Worm (Caenorhabditis elegans) whole organism, L4 larva: Measurements from ENCODE around the gene srlf-31.
A peak's percentile ranks its signal among the peaks of the same experiment; 100 is the strongest.

Experiments
- F37D6.2 ChIP-seq: sonication (generic microtip); optimal IDR thresholded peaks from 2 replicates; lab custom pipeline; 2016; ENCODE audit warnings: mild to moderate bottlenecking, missing genetic modification characterization, missing compliant biosample characterization
- T20F7.1 ChIP-seq: fragments of 200-800 bp; sonication (Bioruptor generic); optimal IDR thresholded peaks from 2 replicates; lab custom pipeline; 2018; ENCODE audit warnings: mild to moderate bottlenecking, missing genetic modification characterization, missing compliant biosample characterization
- aha-1 ChIP-seq: fragments of 150-350 bp; peaks from one replicate; lab custom pipeline; 2014; ENCODE audit warnings: missing biosample characterization, missing genetic modification characterization
- aly-2 ChIP-seq: sonication (generic microtip); optimal IDR thresholded peaks from 2 replicates; lab custom pipeline; 2018; ENCODE audit warnings: missing biosample characterization, missing genetic modification characterization
- ama-1 ChIP-seq: fragments of 150-350 bp; optimal IDR thresholded peaks from 2 replicates; lab custom pipeline; 2014; ENCODE audit warnings: inconsistent platforms, mixed read lengths
- ceh-20 ChIP-seq: fragments of 200-800 bp; sonication (Bioruptor generic); IDR thresholded peaks from 2 replicates; pipeline ENCODE4 v1.3.6; 2022; ENCODE audit warnings: missing genetic modification reagents, missing genetic modification characterization, missing compliant biosample characterization
- ceh-82 ChIP-seq: sonication (generic microtip); optimal IDR thresholded peaks from 2 replicates; lab custom pipeline; 2017; ENCODE audit warnings: missing biosample characterization, missing genetic modification characterization
- ces-1 ChIP-seq: fragments of 150-350 bp; sonication (generic microtip); optimal IDR thresholded peaks from 4 replicates; lab custom pipeline; 2014; ENCODE audit warnings: missing biosample characterization, missing genetic modification reagents, missing genetic modification characterization
- daf-12 ChIP-seq: fragments of 150-350 bp; optimal IDR thresholded peaks from 2 replicates; lab custom pipeline; 2014; ENCODE audit warnings: missing biosample characterization, missing genetic modification reagents, missing genetic modification characterization
- daf-16 ChIP-seq, 3 experiments: sonication (generic microtip); optimal IDR thresholded peaks; 2 replicates each; lab custom pipeline; 2016 to 2017; ENCODE audit warnings: missing genetic modification characterization in 3 of 3, missing genetic modification reagents in 3 of 3, mild to moderate bottlenecking in 2 of 3, missing compliant biosample characterization in 2 of 3, missing biosample characterization in 1 of 3, moderate library complexity in 1 of 3
- daf-8 ChIP-seq: fragments of 200-800 bp; sonication (Bioruptor generic); IDR thresholded peaks from 2 replicates; pipeline ENCODE4 v1.3.6; 2022; ENCODE audit warnings: missing genetic modification characterization, missing compliant biosample characterization
- dmd-6 ChIP-seq: fragments of 200-800 bp; sonication (Bioruptor generic); IDR thresholded peaks from 2 replicates; pipeline ENCODE4 v1.3.6; 2022; ENCODE audit warnings: missing genetic modification reagents, missing genetic modification characterization, missing compliant biosample characterization
- dpl-1 ChIP-seq: fragments of 150-350 bp; optimal IDR thresholded peaks from 2 replicates; lab custom pipeline; 2014; ENCODE audit warnings: missing biosample characterization, missing genetic modification reagents, missing genetic modification characterization
- duxl-1 ChIP-seq: sonication (generic microtip); optimal IDR thresholded peaks from 2 replicates; lab custom pipeline; 2016; ENCODE audit warnings: mild to moderate bottlenecking, missing genetic modification characterization, moderate library complexity, missing compliant biosample characterization; ENCODE audit not compliant: poor library complexity
- dve-1 ChIP-seq: sonication (generic microtip); optimal IDR thresholded peaks from 2 replicates; lab custom pipeline; 2017; ENCODE audit warnings: antibody characterized with exemption, mild to moderate bottlenecking, missing genetic modification characterization, missing compliant biosample characterization; ENCODE audit not compliant: insufficient read depth
- egl-27 ChIP-seq: sonication (generic microtip); optimal IDR thresholded peaks from 3 replicates; lab custom pipeline; 2017; ENCODE audit warnings: missing biosample characterization, missing genetic modification reagents, missing genetic modification characterization
- fos-1 ChIP-seq: fragments of 150-350 bp; optimal IDR thresholded peaks from 2 replicates; lab custom pipeline; 2014; ENCODE audit warnings: missing biosample characterization, missing genetic modification characterization
- gei-8 ChIP-seq: fragments of 200-800 bp; sonication (Bioruptor generic); optimal IDR thresholded peaks from 2 replicates; lab custom pipeline; 2018; ENCODE audit warnings: mild to moderate bottlenecking, missing genetic modification characterization, missing compliant biosample characterization
- hlh-11 ChIP-seq: fragments of 200-800 bp; sonication (Bioruptor generic); optimal IDR thresholded peaks from 2 replicates; lab custom pipeline; 2018; ENCODE audit warnings: mild to moderate bottlenecking, missing genetic modification characterization, missing compliant biosample characterization
- lin-1 ChIP-seq: fragments of 200-800 bp; sonication (Bioruptor generic); IDR thresholded peaks from 2 replicates; pipeline ENCODE4 v1.3.6; 2022; ENCODE audit warnings: missing genetic modification reagents, missing genetic modification characterization, missing compliant biosample characterization
- lin-15B ChIP-seq: fragments of 150-350 bp; sonication (generic microtip); optimal IDR thresholded peaks from 3 replicates; lab custom pipeline; 2014; ENCODE audit warnings: missing biosample characterization, missing genetic modification characterization
- lin-29 ChIP-seq: fragments of 200-800 bp; sonication (Bioruptor generic); IDR thresholded peaks from 2 replicates; pipeline ENCODE4 v1.3.6; 2022; ENCODE audit warnings: missing genetic modification reagents, missing genetic modification characterization, missing compliant biosample characterization
- lin-38 ChIP-seq: fragments of 200-800 bp; sonication (Bioruptor generic); IDR thresholded peaks from 2 replicates; pipeline ENCODE4 v1.3.6; 2022; ENCODE audit warnings: missing genetic modification reagents, missing genetic modification characterization, missing compliant biosample characterization
- lin-39 ChIP-seq: fragments of 150-350 bp; optimal IDR thresholded peaks from 2 replicates; lab custom pipeline; 2014; ENCODE audit warnings: missing biosample characterization, missing genetic modification reagents, missing genetic modification characterization
- madf-9 ChIP-seq: fragments of 200-800 bp; sonication (Bioruptor generic); conservative IDR thresholded peaks from 2 replicates; pipeline ENCODE4 v1.3.6; 2022; ENCODE audit warnings: missing genetic modification reagents, missing genetic modification characterization, missing compliant biosample characterization
- mdl-1 ChIP-seq, 2 experiments: fragments of 150-350 bp in 1 of 2; sonication (generic microtip) in 1 of 2; optimal IDR thresholded peaks; 2 replicates each; lab custom pipeline; 2014 to 2017; ENCODE audit warnings: missing biosample characterization in 2 of 2, missing genetic modification characterization in 2 of 2
- mep-1 ChIP-seq: fragments of 150-350 bp; sonication (generic microtip); optimal IDR thresholded peaks from 3 replicates; lab custom pipeline; 2014; ENCODE audit warnings: missing biosample characterization, missing genetic modification characterization
- nhr-102 ChIP-seq: sonication (generic microtip); optimal IDR thresholded peaks from 2 replicates; lab custom pipeline; 2016; ENCODE audit warnings: mild to moderate bottlenecking, missing genetic modification characterization, moderate library complexity, missing compliant biosample characterization
- nhr-11 ChIP-seq: fragments of 150-350 bp; optimal IDR thresholded peaks from 2 replicates; lab custom pipeline; 2014; ENCODE audit warnings: missing biosample characterization, missing genetic modification characterization
- nhr-111 ChIP-seq: fragments of 200-800 bp; sonication (Bioruptor generic); optimal IDR thresholded peaks from 2 replicates; lab custom pipeline; 2018; ENCODE audit warnings: mild to moderate bottlenecking, missing genetic modification characterization, missing compliant biosample characterization
- nhr-237 ChIP-seq: sonication (generic microtip); optimal IDR thresholded peaks from 2 replicates; lab custom pipeline; 2017; ENCODE audit warnings: missing biosample characterization, missing genetic modification characterization
- nhr-28 ChIP-seq: fragments of 150-350 bp; optimal IDR thresholded peaks from 2 replicates; lab custom pipeline; 2014; ENCODE audit warnings: missing biosample characterization, missing genetic modification characterization
- nhr-41 ChIP-seq: fragments of 200-800 bp; sonication (Bioruptor generic); IDR thresholded peaks from 2 replicates; pipeline ENCODE4 v1.3.6; 2022; ENCODE audit warnings: missing genetic modification reagents, missing genetic modification characterization, missing compliant biosample characterization
- pha-4 ChIP-seq, 2 experiments: fragments of 150-350 bp in 1 of 2; fragments of 200-800 bp in 1 of 2; sonication (Bioruptor generic) in 1 of 2; IDR thresholded peaks in 1 of 2; optimal IDR thresholded peaks in 1 of 2; 2 replicates each; pipeline versions ENCODE4 v1.3.6 to Lab custom; 2014 to 2022; ENCODE audit warnings: missing genetic modification characterization in 2 of 2, missing genetic modification reagents in 2 of 2, missing biosample characterization in 1 of 2, missing compliant biosample characterization in 1 of 2
- php-3 ChIP-seq: fragments of 200-800 bp; sonication (Bioruptor generic); IDR thresholded peaks from 2 replicates; pipeline ENCODE4 v1.3.6; 2022; ENCODE audit warnings: missing genetic modification reagents, missing genetic modification characterization, missing compliant biosample characterization
- pqm-1 ChIP-seq: sonication (generic microtip); optimal IDR thresholded peaks from 2 replicates; lab custom pipeline; 2017; ENCODE audit warnings: missing biosample characterization, missing genetic modification characterization
- rbr-2 ChIP-seq: sonication (generic microtip); optimal IDR thresholded peaks from 2 replicates; lab custom pipeline; 2016; ENCODE audit warnings: missing genotype, missing genetic modification characterization, missing compliant biosample characterization
- set-16 ChIP-seq: fragments of 200-800 bp; sonication (Bioruptor generic); IDR thresholded peaks from 2 replicates; pipeline ENCODE4 v1.3.6; 2022; ENCODE audit warnings: missing genetic modification reagents, missing genetic modification characterization, missing compliant biosample characterization
- snpc-1.2 ChIP-seq: fragments of 200-800 bp; sonication (Bioruptor generic); IDR thresholded peaks from 2 replicates; pipeline ENCODE4 v1.3.6; 2022; ENCODE audit warnings: missing genetic modification reagents, missing genetic modification characterization, missing compliant biosample characterization
- tag-97 ChIP-seq: fragments of 200-800 bp; sonication (Bioruptor generic); IDR thresholded peaks from 2 replicates; pipeline ENCODE4 v1.3.6; 2022; ENCODE audit warnings: missing genetic modification characterization, missing compliant biosample characterization
- unc-130 ChIP-seq: sonication (generic microtip); optimal IDR thresholded peaks from 2 replicates; lab custom pipeline; 2016; ENCODE audit warnings: missing genetic modification reagents, missing genetic modification characterization, missing compliant biosample characterization
- zfp-2 ChIP-seq: sonication (generic microtip); optimal IDR thresholded peaks from 2 replicates; lab custom pipeline; 2016; ENCODE audit warnings: mild to moderate bottlenecking, missing genetic modification characterization, missing compliant biosample characterization
- zfp-3 ChIP-seq: fragments of 200-800 bp; sonication (Bioruptor generic); conservative IDR thresholded peaks from 2 replicates; pipeline ENCODE4 v1.3.6; 2022; ENCODE audit warnings: missing genetic modification reagents, missing genetic modification characterization, missing compliant biosample characterization
- zip-11 ChIP-seq: fragments of 200-800 bp; sonication (Bioruptor generic); IDR thresholded peaks from 2 replicates; pipeline ENCODE4 v1.3.6; 2022; ENCODE audit warnings: missing genetic modification characterization, missing compliant biosample characterization
- zip-2 ChIP-seq: fragments of 150-350 bp; optimal IDR thresholded peaks from 2 replicates; lab custom pipeline; 2014; ENCODE audit warnings: missing biosample characterization, missing genetic modification characterization
- ztf-11 ChIP-seq: fragments of 150-350 bp; optimal IDR thresholded peaks from 2 replicates; lab custom pipeline; 2014; ENCODE audit warnings: missing biosample characterization, missing genetic modification characterization

The srlf-31 gene

ce11 chrIV:11919067-11919466 is 3.9 kb downstream of the srlf-31 start:
- TF ChIP-seq aha-1 (tag; lab: Kevin White, UChicago) (peak; percentile 90), ces-1 (GFP tag; lab: Kevin White, UChicago) (no peak)
- TF ChIP-seq, all 104 proteins: peak for 1

ce11 chrIV:11917886-11918285 is 5.1 kb downstream of the srlf-31 start:
- TF ChIP-seq tag-97 (GFP tag; lab: Robert Waterston, UW) (no peak), T20F7.1 (peak; percentile 12), aha-1 (tag; lab: Kevin White, UChicago) (peak; percentile 1), nhr-28 (tag; lab: Kevin White, UChicago) (peak; percentile 54), dmd-6 (GFP tag; lab: Robert Waterston, UW) (peak; percentile 67), pqm-1 (tag; lab: Kevin White, UChicago) (peak; percentile 71), daf-8 (no peak), hlh-11 (peak; percentile 38), mep-1 (peak; percentile 22), daf-16 (GFP tag; optimal IDR thresholded peaks at IDR 0.05; lab: Kevin White, UChicago) (no peak), daf-16 (tag; optimal IDR thresholded peaks at IDR 0.05; lab: Kevin White, UChicago) (peak; percentile 56), zfp-2 (tag; lab: Kevin White, UChicago) (no peak), php-3 (GFP tag; lab: Robert Waterston, UW) (peak; percentile 54; the same call in 1 of the 2 replicates), dve-1 (tag; lab: Kevin White, UChicago) (peak; percentile 72)

DNA sequence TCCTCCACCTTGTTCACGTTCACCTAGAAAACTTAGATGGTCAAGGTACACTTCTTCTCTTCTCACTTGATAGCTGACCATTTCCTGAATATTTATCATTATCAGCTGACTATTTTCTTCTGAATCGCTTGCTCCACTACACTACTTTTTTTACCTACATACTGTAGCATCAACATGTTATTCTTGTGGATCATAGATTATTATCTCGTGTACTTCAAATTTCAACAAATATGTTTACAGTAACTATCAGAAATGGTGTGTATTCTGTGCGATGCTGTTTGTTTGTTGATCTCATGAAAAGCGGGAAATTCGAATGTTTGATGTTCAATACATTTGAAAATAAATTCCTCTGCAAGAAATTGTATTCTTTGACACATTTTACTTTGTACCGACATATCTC is 6.1 kb downstream of the srlf-31 start, which contains the start of gene ZK822.10:
Gene ZK822.10, plus strand, starts transcription at position 231 of the 400 bp plus-strand sequence.
- TF ChIP-seq nhr-28 (tag; lab: Kevin White, UChicago) (peak; percentile 86), dve-1 (tag; lab: Kevin White, UChicago) (peak; percentile 77), ceh-20 (GFP tag; lab: Robert Waterston, UW) (no peak), nhr-41 (GFP tag; lab: Robert Waterston, UW) (no peak), gei-8 (GFP tag; lab: Kevin White, UChicago) (no peak), ama-1 (no peak), dmd-6 (GFP tag; lab: Robert Waterston, UW) (peak; percentile 72), zip-11 (GFP tag; lab: Robert Waterston, UW) (no peak), dpl-1 (GFP tag; lab: Kevin White, UChicago) (peak; percentile 7), unc-130 (GFP tag; lab: Kevin White, UChicago) (no peak), snpc-1.2 (GFP tag; lab: Robert Waterston, UW) (no peak), set-16 (GFP tag; lab: Robert Waterston, UW) (no peak), aha-1 (tag; lab: Kevin White, UChicago) (peak; percentile 65), duxl-1 (tag; lab: Kevin White, UChicago) (no peak), lin-39 (no peak), ceh-82 (no peak), nhr-11 (no peak), nhr-102 (peak; percentile 39), egl-27 (tag; lab: Kevin White, UChicago) (no peak), zip-2 (tag; lab: Kevin White, UChicago) (no peak), nhr-237 (no peak), daf-12 (tag; lab: Kevin White, UChicago) (no peak), lin-1 (no peak), daf-16 (GFP tag; optimal IDR thresholded peaks at IDR 0.05; lab: Kevin White, UChicago) (no peak), daf-16 (tag; optimal IDR thresholded peaks at IDR 0.05; lab: Kevin White, UChicago) (peak; percentile 100), zfp-2 (tag; lab: Kevin White, UChicago) (no peak), mdl-1 (tag; optimal IDR thresholded peaks at IDR 0.05; lab: Kevin White, UChicago) (peak in 1 of 2 experiments; percentile 1), fos-1 (tag; lab: Kevin White, UChicago) (no peak), hlh-11 (peak; percentile 71), lin-38 (GFP tag; lab: Robert Waterston, UW) (no peak), zfp-3 (GFP tag; lab: Robert Waterston, UW) (no peak), T20F7.1 (no peak), pha-4 (GFP tag; IDR thresholded peaks at IDR 0.05; lab: Robert Waterston, UW) (no peak), pha-4 (tag; optimal IDR thresholded peaks at IDR 0.05; lab: Kevin White, UChicago) (no peak), ztf-11 (tag; lab: Kevin White, UChicago) (no peak), nhr-111 (GFP tag; lab: Kevin White, UChicago) (no peak), rbr-2 (tag; lab: Kevin White, UChicago) (no peak), aly-2 (tag; lab: Kevin White, UChicago) (no peak), lin-15B (tag; lab: Kevin White, UChicago) (no peak), lin-29 (GFP tag; lab: Robert Waterston, UW) (no peak), F37D6.2 (tag; lab: Kevin White, UChicago) (no peak), madf-9 (GFP tag; lab: Robert Waterston, UW) (no peak)
